Worm (Caenorhabditis elegans): Measurements from ENCODE around the gene T19C3.7.
A peak's percentile ranks its signal among the peaks of the same experiment; 100 is the strongest.

The T19C3.7 gene

ce11 chrIII:626091-626490, 9.9 kb downstream of the T19C3.7 start:
- TF ChIP-seq hmbx-1 (tag; optimal IDR thresholded peaks at IDR 0.05) (no peak), sea-1 (GFP tag; conservative IDR thresholded peaks at IDR 0.05) (no peak), ama-1 (optimal IDR thresholded peaks at IDR 0.05) (no peak), F13C5.2 (tag; optimal IDR thresholded peaks at IDR 0.05) (no peak), pes-1 (GFP tag; IDR thresholded peaks at IDR 0.05) (no peak), tra-4 (tag; optimal IDR thresholded peaks at IDR 0.05) (no peak)

ce11 chrIII:623754-624153, 12.2 kb downstream of the T19C3.7 start:
- TF ChIP-seq F13C5.2 (tag; optimal IDR thresholded peaks at IDR 0.05) (peak; percentile 54), ama-1 (optimal IDR thresholded peaks at IDR 0.05) (no peak), hmg-4 (GFP tag; optimal IDR thresholded peaks at IDR 0.05) (peak; percentile 71), aly-1 (tag; optimal IDR thresholded peaks at IDR 0.05) (no peak)

ce11 chrIII:620204-620718, 15.7 kb downstream of the T19C3.7 start, which contains the start of gene T19C3.4:
T19C3.4 (minus strand) TSS chrIII:620254.
- TF ChIP-seq scrt-1 (GFP tag; IDR thresholded peaks at IDR 0.05) (no peak), ama-1 (optimal IDR thresholded peaks at IDR 0.05) (no peak), hmg-4 (GFP tag; optimal IDR thresholded peaks at IDR 0.05) (no peak), hnd-1 (tag; optimal IDR thresholded peaks at IDR 0.05) (no peak), F13C5.2 (tag; optimal IDR thresholded peaks at IDR 0.05) (no peak), tbx-37 (GFP tag; conservative IDR thresholded peaks at IDR 0.05) (no peak)

- TF ChIP-seq scrt-1 (GFP tag; IDR thresholded peaks at IDR 0.05), result no peak
- no peak for TF ChIP-seq ets-7 (tag; optimal IDR thresholded peaks at IDR 0.05)
- TF ChIP-seq ama-1 (optimal IDR thresholded peaks at IDR 0.05), result no peak
- no peak for TF ChIP-seq sea-1 (GFP tag; conservative IDR thresholded peaks at IDR 0.05)
- no peak for TF ChIP-seq tbx-37 (GFP tag; conservative IDR thresholded peaks at IDR 0.05)
- no peak for TF ChIP-seq aly-1 (tag; optimal IDR thresholded peaks at IDR 0.05)
- no peak for TF ChIP-seq pes-1 (GFP tag; IDR thresholded peaks at IDR 0.05)
- no peak for TF ChIP-seq tra-4 (tag; optimal IDR thresholded peaks at IDR 0.05)
- TF ChIP-seq ceh-13 (GFP tag; optimal IDR thresholded peaks at IDR 0.05), result no peak
- TF ChIP-seq hmbx-1 (tag; optimal IDR thresholded peaks at IDR 0.05), result no peak
- no peak for TF ChIP-seq hmg-4 (GFP tag; optimal IDR thresholded peaks at IDR 0.05)
- TF ChIP-seq flt-1 (GFP tag; IDR thresholded peaks at IDR 0.05), result no peak
Observed at ce11 chrIII:617467-617866, 18.5 kb downstream of the T19C3.7 start, which contains the start of gene T19C3.2. T19C3.2 (minus strand) TSS chrIII:617567.

ce11 chrIII:614447-614846, 21.5 kb downstream of the T19C3.7 start, which contains the start of gene T19C3.3:
T19C3.3 (minus strand) TSS chrIII:614547.
- TF ChIP-seq hnd-1 (tag; optimal IDR thresholded peaks at IDR 0.05) (no peak), tbx-11 (GFP tag; IDR thresholded peaks at IDR 0.05) (no peak), ceh-13 (GFP tag; optimal IDR thresholded peaks at IDR 0.05) (no peak), hmbx-1 (tag; optimal IDR thresholded peaks at IDR 0.05) (no peak), sea-1 (GFP tag; conservative IDR thresholded peaks at IDR 0.05) (no peak), hmg-4 (GFP tag; optimal IDR thresholded peaks at IDR 0.05) (no peak), F13C5.2 (tag; optimal IDR thresholded peaks at IDR 0.05) (no peak), ets-7 (tag; optimal IDR thresholded peaks at IDR 0.05) (no peak), aly-1 (tag; optimal IDR thresholded peaks at IDR 0.05) (no peak), pes-1 (GFP tag; IDR thresholded peaks at IDR 0.05) (no peak), tra-4 (tag; optimal IDR thresholded peaks at IDR 0.05) (no peak)

ce11 chrIII:612759-613158, 23.2 kb downstream of the T19C3.7 start:
- TF ChIP-seq tra-4 (tag; optimal IDR thresholded peaks at IDR 0.05) (no peak), B0310.2 (tag; optimal IDR thresholded peaks at IDR 0.05) (no peak), aly-1 (tag; optimal IDR thresholded peaks at IDR 0.05) (no peak), ama-1 (optimal IDR thresholded peaks at IDR 0.05) (no peak), ceh-13 (GFP tag; optimal IDR thresholded peaks at IDR 0.05) (no peak), tbx-11 (GFP tag; IDR thresholded peaks at IDR 0.05) (no peak), F13C5.2 (tag; optimal IDR thresholded peaks at IDR 0.05) (no peak), flt-1 (GFP tag; IDR thresholded peaks at IDR 0.05) (no peak), pes-1 (GFP tag; IDR thresholded peaks at IDR 0.05) (no peak), hnd-1 (tag; optimal IDR thresholded peaks at IDR 0.05) (no peak)

- TF ChIP-seq flt-1 (GFP tag; IDR thresholded peaks at IDR 0.05) (no peak), hmbx-1 (tag; optimal IDR thresholded peaks at IDR 0.05) (no peak), pes-1 (GFP tag; IDR thresholded peaks at IDR 0.05) (no peak), ceh-36 (tag; optimal IDR thresholded peaks at IDR 0.05) (no peak), F13C5.2 (tag; optimal IDR thresholded peaks at IDR 0.05) (no peak), hnd-1 (tag; optimal IDR thresholded peaks at IDR 0.05) (no peak), aly-1 (tag; optimal IDR thresholded peaks at IDR 0.05) (no peak), B0310.2 (tag; optimal IDR thresholded peaks at IDR 0.05) (no peak), tbx-11 (GFP tag; IDR thresholded peaks at IDR 0.05) (no peak), ceh-13 (GFP tag; optimal IDR thresholded peaks at IDR 0.05) (no peak), hmg-4 (GFP tag; optimal IDR thresholded peaks at IDR 0.05) (no peak), tra-4 (tag; optimal IDR thresholded peaks at IDR 0.05) (no peak), sea-1 (GFP tag; conservative IDR thresholded peaks at IDR 0.05) (no peak), tbx-37 (GFP tag; conservative IDR thresholded peaks at IDR 0.05) (no peak), ets-7 (tag; optimal IDR thresholded peaks at IDR 0.05) (no peak), scrt-1 (GFP tag; IDR thresholded peaks at IDR 0.05) (no peak), ama-1 (optimal IDR thresholded peaks at IDR 0.05) (no peak)
Observed at ce11 chrIII:611900-612299, 24.1 kb downstream of the T19C3.7 start.

- TF ChIP-seq scrt-1 (GFP tag; IDR thresholded peaks at IDR 0.05), result no peak
- TF ChIP-seq tbx-11 (GFP tag; IDR thresholded peaks at IDR 0.05), result no peak
- no peak for TF ChIP-seq tra-4 (tag; optimal IDR thresholded peaks at IDR 0.05)
- no peak for TF ChIP-seq ceh-36 (tag; optimal IDR thresholded peaks at IDR 0.05)
- no peak for TF ChIP-seq aly-1 (tag; optimal IDR thresholded peaks at IDR 0.05)
- no peak for TF ChIP-seq ets-7 (tag; optimal IDR thresholded peaks at IDR 0.05)
- no peak for TF ChIP-seq hmg-4 (GFP tag; optimal IDR thresholded peaks at IDR 0.05)
- no peak for TF ChIP-seq ceh-13 (GFP tag; optimal IDR thresholded peaks at IDR 0.05)
- no peak for TF ChIP-seq hmbx-1 (tag; optimal IDR thresholded peaks at IDR 0.05)
- no peak for TF ChIP-seq tbx-37 (GFP tag; conservative IDR thresholded peaks at IDR 0.05)
- no peak for TF ChIP-seq ama-1 (optimal IDR thresholded peaks at IDR 0.05)
- no peak for TF ChIP-seq B0310.2 (tag; optimal IDR thresholded peaks at IDR 0.05)
- TF ChIP-seq F13C5.2 (tag; optimal IDR thresholded peaks at IDR 0.05), result no peak
- no peak for TF ChIP-seq flt-1 (GFP tag; IDR thresholded peaks at IDR 0.05)
- no peak for TF ChIP-seq sea-1 (GFP tag; conservative IDR thresholded peaks at IDR 0.05)
- TF ChIP-seq hnd-1 (tag; optimal IDR thresholded peaks at IDR 0.05), result no peak
Observed at ce11 chrIII:609549-609948, 26.4 kb downstream of the T19C3.7 start, which contains the start of gene best-17. best-17 (minus strand) TSS chrIII:609649.
